Fruit fly (Drosophila melanogaster) whole organism, embryonic: ENCODE measurements around the gene Obp93a.
A peak's percentile ranks its signal among the peaks of the same experiment; 100 is the strongest.

ENCODE experiments used
- Ada2b ChIP-seq: fragments of 200-800 bp; sonication (Bioruptor generic); IDR thresholded peaks from 2 replicates; pipeline ENCODE4 v1.3.6; 2022; ENCODE audit warnings: missing biosample characterization, missing genetic modification characterization
- CG10366 ChIP-seq: fragments of 200-800 bp; sonication (Bioruptor generic); IDR thresholded peaks from 2 replicates; pipeline ENCODE4 v1.3.6; 2022; ENCODE audit warnings: missing biosample characterization, missing genetic modification characterization
- CG10543 ChIP-seq: fragments of 200-800 bp; sonication (Bioruptor generic); optimal IDR thresholded peaks from 3 replicates; lab custom pipeline; 2017; ENCODE audit warnings: missing biosample characterization, mild to moderate bottlenecking, missing genetic modification characterization, moderate library complexity
- CG12104 ChIP-seq: fragments of 200-800 bp; sonication (Bioruptor generic); optimal IDR thresholded peaks from 3 replicates; lab custom pipeline; 2016; ENCODE audit warnings: missing biosample characterization, missing genetic modification characterization
- CG13287 ChIP-seq: fragments of 200-800 bp; sonication (Bioruptor generic); IDR thresholded peaks from 2 replicates; pipeline ENCODE4 v1.3.6; 2022; ENCODE audit warnings: missing biosample characterization, missing genetic modification characterization; ENCODE audit not compliant: partially characterized antibody
- CG17186 ChIP-seq: fragments of 200-800 bp; sonication (Bioruptor generic); optimal IDR thresholded peaks from 3 replicates; lab custom pipeline; 2017; ENCODE audit warnings: missing biosample characterization, missing genetic modification reagents, missing genetic modification characterization
- CG17612 ChIP-seq: fragments of 200-800 bp; sonication (Bioruptor generic); IDR thresholded peaks from 2 replicates; pipeline ENCODE4 v1.3.6; 2022; ENCODE audit warnings: missing biosample characterization, missing genetic modification characterization
- CG1832 ChIP-seq: fragments of 200-800 bp; sonication (Bioruptor generic); optimal IDR thresholded peaks from 2 replicates; lab custom pipeline; 2017; ENCODE audit warnings: missing biosample characterization, mild to moderate bottlenecking, missing genetic modification characterization, inconsistent platforms
- CG18764 ChIP-seq: fragments of 200-800 bp; sonication (Bioruptor generic); optimal IDR thresholded peaks from 3 replicates; lab custom pipeline; 2016; ENCODE audit warnings: missing biosample characterization, missing genetic modification characterization
- CG2129 ChIP-seq: fragments of 200-800 bp; sonication (Bioruptor generic); IDR thresholded peaks from 2 replicates; pipeline ENCODE4 v1.3.6; 2022; ENCODE audit warnings: missing biosample characterization, missing genetic modification characterization; ENCODE audit not compliant: partially characterized antibody
- CG2712 ChIP-seq: fragments of 200-800 bp; optimal IDR thresholded peaks from 3 replicates; lab custom pipeline; 2019; ENCODE audit warnings: missing biosample characterization, mild to moderate bottlenecking, missing genetic modification characterization, moderate library complexity
- CG2889 ChIP-seq: fragments of 200-800 bp; sonication (Bioruptor generic); IDR thresholded peaks from 3 replicates; pipeline ENCODE4 v1.3.6; 2022; ENCODE audit warnings: missing biosample characterization, missing genetic modification characterization
- CG32772 ChIP-seq: fragments of 200-800 bp; sonication (Bioruptor generic); IDR thresholded peaks from 2 replicates; pipeline ENCODE4 v1.3.6; 2022; ENCODE audit warnings: missing biosample characterization, missing genetic modification characterization
- CG4730 ChIP-seq: fragments of 200-800 bp; sonication (Bioruptor generic); IDR thresholded peaks from 2 replicates; pipeline ENCODE4 v1.3.6; 2022; ENCODE audit warnings: missing biosample characterization, missing genetic modification characterization
- CG5180 ChIP-seq: fragments of 200-800 bp; sonication (Bioruptor generic); optimal IDR thresholded peaks from 3 replicates; lab custom pipeline; 2017; ENCODE audit warnings: missing biosample characterization, missing genetic modification characterization, mild to moderate bottlenecking, moderate library complexity, missing genetic modification reagents
- CG6654 ChIP-seq: fragments of 200-800 bp; sonication (Bioruptor generic); optimal IDR thresholded peaks from 2 replicates; lab custom pipeline; 2017; ENCODE audit warnings: missing biosample characterization, mild to moderate bottlenecking, missing genetic modification characterization
- CG7357 ChIP-seq: fragments of 200-800 bp; sonication (Bioruptor generic); IDR thresholded peaks from 3 replicates; pipeline ENCODE4 v1.3.6; 2022; ENCODE audit warnings: missing biosample characterization, missing genetic modification characterization
- CG8359 ChIP-seq: fragments of 200-800 bp; sonication (Bioruptor generic); optimal IDR thresholded peaks from 2 replicates; lab custom pipeline; 2017; ENCODE audit warnings: missing biosample characterization, mild to moderate bottlenecking, missing genetic modification characterization, borderline replicate concordance
- CG9932 ChIP-seq: fragments of 200-800 bp; sonication (Bioruptor generic); IDR thresholded peaks from 2 replicates; pipeline ENCODE4 v1.3.6; 2022; ENCODE audit warnings: missing biosample characterization, missing genetic modification characterization
- Camta ChIP-seq: fragments of 200-800 bp; sonication (Bioruptor generic); optimal IDR thresholded peaks from 2 replicates; lab custom pipeline; 2016; ENCODE audit warnings: missing biosample characterization, missing genetic modification characterization
- Dad ChIP-seq: fragments of 200-800 bp; sonication (Bioruptor generic); optimal IDR thresholded peaks from 3 replicates; lab custom pipeline; 2016; ENCODE audit warnings: missing biosample characterization, missing genetic modification characterization
- Elba2 ChIP-seq: fragments of 200-800 bp; sonication (Bioruptor generic); optimal IDR thresholded peaks from 3 replicates; lab custom pipeline; 2016; ENCODE audit warnings: missing biosample characterization, missing genetic modification characterization
- HmgD ChIP-seq: fragments of 200-800 bp; sonication (Bioruptor generic); optimal IDR thresholded peaks from 3 replicates; lab custom pipeline; 2016; ENCODE audit warnings: missing biosample characterization, missing genetic modification characterization
- Myb ChIP-seq: fragments of 200-800 bp; sonication (Bioruptor generic); optimal IDR thresholded peaks from 2 replicates; lab custom pipeline; 2016; ENCODE audit warnings: missing biosample characterization, missing genetic modification characterization
- Optix ChIP-seq: fragments of 200-800 bp; sonication (Bioruptor generic); IDR thresholded peaks from 3 replicates; pipeline ENCODE4 v1.3.6; 2022; ENCODE audit warnings: missing biosample characterization, missing genetic modification characterization
- Scr ChIP-seq: fragments of 200-800 bp; sonication (Bioruptor generic); IDR thresholded peaks from 2 replicates; pipeline ENCODE4 v1.3.6; 2022; ENCODE audit warnings: missing biosample characterization, missing genetic modification characterization; ENCODE audit not compliant: partially characterized antibody
- Sry-β ChIP-seq: fragments of 200-800 bp; sonication (Bioruptor generic); optimal IDR thresholded peaks from 2 replicates; lab custom pipeline; 2018; ENCODE audit warnings: missing biosample characterization, mild to moderate bottlenecking, missing genetic modification characterization, moderate library complexity
- Vsx1 ChIP-seq: fragments of 200-800 bp; sonication (Bioruptor generic); optimal IDR thresholded peaks from 2 replicates; lab custom pipeline; 2017; ENCODE audit warnings: missing biosample characterization, mild to moderate bottlenecking, missing genetic modification characterization, missing genetic modification reagents
- Xrp1 ChIP-seq: fragments of 200-800 bp; sonication (Bioruptor generic); IDR thresholded peaks from 2 replicates; pipeline ENCODE4 v1.3.6; 2022; ENCODE audit warnings: missing biosample characterization, missing genetic modification characterization
- YL-1 ChIP-seq: fragments of 200-800 bp; sonication (Bioruptor generic); optimal IDR thresholded peaks from 3 replicates; lab custom pipeline; 2017; ENCODE audit warnings: missing biosample characterization, mild to moderate bottlenecking, missing genetic modification characterization
- ac ChIP-seq: fragments of 200-800 bp; sonication (Bioruptor generic); optimal IDR thresholded peaks from 3 replicates; lab custom pipeline; 2017; ENCODE audit warnings: missing biosample characterization, mild to moderate bottlenecking, missing genetic modification characterization
- cg ChIP-seq: fragments of 200-800 bp; sonication (Bioruptor generic); optimal IDR thresholded peaks from 3 replicates; lab custom pipeline; 2019; ENCODE audit warnings: missing biosample characterization, mild to moderate bottlenecking, missing genetic modification characterization, moderate library complexity
- ci ChIP-seq: fragments of 200-800 bp; sonication (Bioruptor generic); IDR thresholded peaks from 3 replicates; pipeline ENCODE4 v1.3.6; 2022; ENCODE audit warnings: missing biosample characterization, missing genetic modification characterization
- en ChIP-seq: fragments of 200-800 bp; sonication (Bioruptor generic); optimal IDR thresholded peaks from 2 replicates; lab custom pipeline; 2016; ENCODE audit warnings: missing biosample characterization, missing genetic modification characterization
- ewg ChIP-seq: fragments of 200-800 bp; sonication (Bioruptor generic); optimal IDR thresholded peaks from 3 replicates; lab custom pipeline; 2017; ENCODE audit warnings: mild to moderate bottlenecking, missing biosample characterization, missing genetic modification reagents, missing genetic modification characterization
- gcm ChIP-seq: fragments of 200-800 bp; sonication (Bioruptor generic); optimal IDR thresholded peaks from 2 replicates; lab custom pipeline; 2019; ENCODE audit warnings: missing biosample characterization, mild to moderate bottlenecking, missing genetic modification characterization, moderate library complexity
- gfzf ChIP-seq: fragments of 200-800 bp; sonication (Bioruptor generic); optimal IDR thresholded peaks from 2 replicates; lab custom pipeline; 2016; ENCODE audit warnings: missing biosample characterization, mild to moderate bottlenecking, missing genetic modification characterization, moderate library complexity
- hbn ChIP-seq: fragments of 200-800 bp; sonication (Bioruptor generic); IDR thresholded peaks from 2 replicates; pipeline ENCODE4 v1.3.6; 2022; ENCODE audit warnings: missing biosample characterization, missing genetic modification characterization; ENCODE audit not compliant: partially characterized antibody
- jigr1 ChIP-seq: fragments of 200-800 bp; sonication (Bioruptor generic); IDR thresholded peaks from 3 replicates; pipeline ENCODE4 v1.3.6; 2022; ENCODE audit warnings: missing biosample characterization, missing genetic modification characterization
- lab ChIP-seq: fragments of 200-800 bp; sonication (Bioruptor generic); optimal IDR thresholded peaks from 3 replicates; lab custom pipeline; 2017; ENCODE audit warnings: missing biosample characterization, missing genetic modification characterization, mild to moderate bottlenecking, moderate library complexity, missing genetic modification reagents
- pan ChIP-seq, 4 experiments: fragments of >200 bp in 3 of 4; fragments of 200-800 bp in 1 of 4; sonication (Bioruptor generic) in 1 of 4; optimal IDR thresholded peaks in 3 of 4; IDR thresholded peaks in 1 of 4; 2 replicates each; pipeline versions ENCODE4 v1.3.6 to Lab custom; 2017 to 2022; ENCODE audit warnings: missing biosample characterization in 2 of 4, missing genetic modification characterization in 2 of 4, mixed read lengths in 1 of 4
- pnt ChIP-seq: fragments of 200-800 bp; sonication (Bioruptor generic); optimal IDR thresholded peaks from 3 replicates; lab custom pipeline; 2016; ENCODE audit warnings: missing biosample characterization, missing genetic modification characterization
- rib ChIP-seq: fragments of 200-800 bp; sonication (Bioruptor generic); IDR thresholded peaks from 2 replicates; pipeline ENCODE4 v1.3.6; 2022; ENCODE audit warnings: missing biosample characterization, missing genetic modification characterization
- shn ChIP-seq: fragments of 200-800 bp; sonication (Bioruptor generic); optimal IDR thresholded peaks from 3 replicates; lab custom pipeline; 2016; ENCODE audit warnings: missing biosample characterization, missing genetic modification characterization
- sisA ChIP-seq: fragments of 200-800 bp; sonication (Bioruptor generic); IDR thresholded peaks from 2 replicates; pipeline ENCODE4 v1.3.6; 2022; ENCODE audit warnings: missing biosample characterization, missing genetic modification characterization
- slou ChIP-seq: fragments of 200-800 bp; sonication (Bioruptor generic); optimal IDR thresholded peaks from 3 replicates; lab custom pipeline; 2016; ENCODE audit warnings: missing biosample characterization, missing genetic modification characterization
- sr ChIP-seq: fragments of 200-800 bp; sonication (Bioruptor generic); IDR thresholded peaks from 3 replicates; pipeline ENCODE4 v1.3.6; 2022; ENCODE audit warnings: missing biosample characterization, missing genetic modification characterization
- trem ChIP-seq: fragments of 200-800 bp; optimal IDR thresholded peaks from 3 replicates; lab custom pipeline; 2019; ENCODE audit warnings: missing biosample characterization, mild to moderate bottlenecking, missing genetic modification characterization, moderate library complexity
- vfl ChIP-seq: fragments of 200-800 bp; sonication (Bioruptor generic); optimal IDR thresholded peaks from 2 replicates; lab custom pipeline; 2016; ENCODE audit warnings: missing biosample characterization, missing genetic modification characterization

Gene Obp93a

dm6 chr3R:21138220-21138754 is 8.8 kb upstream of the Obp93a start, which contains the start of gene meigo (continued):
- TF ChIP-seq CG13287 (0 out of 2 replicates have a peak, but pooled peaks have one; percentile 36), Sry-β (GFP tag; lab: Kevin White, UChicago) (peak; percentile 99), cg (GFP tag; lab: Kevin White, UChicago) (no peak), gcm (peak; percentile 51), ci (peak; percentile 41; the same call in 1 of the 3 replicates), hbn (no peak), en (no peak), Scr (0 out of 2 replicates have a peak, but pooled peaks have one; percentile 18), sisA (GFP tag; lab: Robert Waterston, UW) (peak; percentile 32; the same call in 1 of the 2 replicates), YL-1 (GFP tag; lab: Kevin White, UChicago) (peak; percentile 90), ewg (no peak), CG1832 (GFP tag; lab: Kevin White, UChicago) (no peak), lab (GFP tag; lab: Kevin White, UChicago) (no peak), trem (peak; percentile 82), Optix (GFP tag; lab: Robert Waterston, UW) (no peak), ac (GFP tag; lab: Kevin White, UChicago) (no peak), rib (GFP tag; lab: Robert Waterston, UW) (no peak), Dad (GFP tag; lab: Kevin White, UChicago) (peak; percentile 25), CG17612 (no peak), slou (GFP tag; lab: Kevin White, UChicago) (no peak), Ada2b (GFP tag; lab: Robert Waterston, UW) (peak; percentile 45), CG2889 (no peak), CG2712 (peak; percentile 83), Elba2 (peak; percentile 74), CG6654 (GFP tag; lab: Kevin White, UChicago) (no peak), sr (GFP tag; lab: Robert Waterston, UW) (peak; percentile 97), CG10366 (GFP tag; lab: Robert Waterston, UW) (peak; percentile 39; the same call in 1 of the 2 replicates), shn (peak; percentile 6), CG4730 (0 out of 2 replicates have a peak, but pooled peaks have one; percentile 23), Xrp1 (GFP tag; lab: Robert Waterston, UW) (peak; percentile 78), CG7357 (0 out of 3 replicates have a peak, but pooled peaks have one; percentile 31), CG10543 (GFP tag; lab: Kevin White, UChicago) (peak; percentile 68), CG18764 (GFP tag; lab: Kevin White, UChicago) (peak; percentile 58), CG12104 (GFP tag; lab: Kevin White, UChicago) (peak; percentile 21), gfzf (GFP tag; lab: Kevin White, UChicago) (peak; percentile 64), Camta (GFP tag; lab: Kevin White, UChicago) (peak; percentile 49), pan (optimal IDR thresholded peaks at IDR 0.05; lab: Kevin White, UChicago) (no peak), pan (GFP tag; optimal IDR thresholded peaks at IDR 0.05 in 1 of 2, IDR thresholded peaks at IDR 0.05 in 1 of 2) (peak in 1 of 2 experiments; percentile 60), jigr1 (GFP tag; lab: Robert Waterston, UW) (0 out of 3 replicates have a peak, but pooled peaks have one; percentile 23), CG5180 (GFP tag; lab: Kevin White, UChicago) (no peak), Myb (GFP tag; lab: Kevin White, UChicago) (peak; percentile 20), CG9932 (GFP tag; lab: Robert Waterston, UW) (peak; percentile 73), CG17186 (GFP tag; lab: Kevin White, UChicago) (peak; percentile 81), CG8359 (GFP tag; lab: Kevin White, UChicago) (no peak), HmgD (GFP tag; lab: Kevin White, UChicago) (no peak), pnt (GFP tag; lab: Kevin White, UChicago) (peak; percentile 8), CG32772 (GFP tag; lab: Robert Waterston, UW) (no peak; the same call in 1 of the 2 replicates), vfl (GFP tag; lab: Kevin White, UChicago) (peak; percentile 66), Vsx1 (GFP tag; lab: Kevin White, UChicago) (no peak), CG2129 (no peak)
